Worm (Caenorhabditis elegans): Measurements from ENCODE around the gene ceh-22.

ce11 chrV:10702249-10702648 lies 30.5 kb downstream of the ceh-22 start, which contains the start of gene pph-1:
- no peak for TF ChIP-seq unc-86 (tag; optimal IDR thresholded peaks at IDR 0.05)
- no peak for TF ChIP-seq nhr-76 (tag; optimal IDR thresholded peaks at IDR 0.05)
- no peak for TF ChIP-seq nhr-11 (tag; optimal IDR thresholded peaks at IDR 0.05)
- no peak for TF ChIP-seq ceh-8 (GFP tag; optimal IDR thresholded peaks at IDR 0.05)
- TF ChIP-seq skn-1 (tag; optimal IDR thresholded peaks at IDR 0.05) = no peak
- no peak for TF ChIP-seq unc-62 (GFP tag; optimal IDR thresholded peaks at IDR 0.05)
